Worm (Caenorhabditis elegans) whole organism, young adult: ENCODE results near the gene ZK632.11.

Source experiments
- B0035.1 ChIP-seq: sonication (generic microtip); optimal IDR thresholded peaks from 2 replicates; lab custom pipeline; 2016; ENCODE audit warnings: missing genetic modification characterization, mild to moderate bottlenecking, missing compliant biosample characterization, missing genotype, missing genetic modification reagents
- D2030.7 ChIP-seq: fragments of 200-800 bp; sonication (Bioruptor generic); IDR thresholded peaks from 2 replicates; pipeline ENCODE4 v1.3.6; 2022; ENCODE audit warnings: missing genetic modification reagents, missing genetic modification characterization, missing compliant biosample characterization
- F23B12.7 ChIP-seq: sonication (generic microtip); optimal IDR thresholded peaks from 2 replicates; lab custom pipeline; 2017; ENCODE audit warnings: missing genetic modification characterization, mild to moderate bottlenecking, missing compliant biosample characterization, antibody characterized with exemption, moderate library complexity; ENCODE audit not compliant: insufficient read depth
- F33H1.4 ChIP-seq: fragments of 200-800 bp; sonication (Bioruptor generic); IDR thresholded peaks from 2 replicates; pipeline ENCODE4 v1.3.6; 2022; ENCODE audit warnings: missing genetic modification reagents, missing genetic modification characterization, missing compliant biosample characterization
- F49E8.2 ChIP-seq: sonication (generic microtip); optimal IDR thresholded peaks from 3 replicates; lab custom pipeline; 2017; ENCODE audit warnings: missing genetic modification characterization, mild to moderate bottlenecking, missing compliant biosample characterization, antibody characterized with exemption, moderate library complexity; ENCODE audit not compliant: insufficient read depth
- F52B5.7 ChIP-seq: sonication (generic microtip); optimal IDR thresholded peaks from 2 replicates; lab custom pipeline; 2016; ENCODE audit warnings: mild to moderate bottlenecking, missing genetic modification characterization, missing compliant biosample characterization
- F57C9.4 ChIP-seq: sonication (generic microtip); optimal IDR thresholded peaks from 2 replicates; lab custom pipeline; 2017; ENCODE audit warnings: mild to moderate bottlenecking, missing genetic modification characterization, missing compliant biosample characterization
- K11D2.4 ChIP-seq: fragments of 200-800 bp; sonication (Bioruptor generic); IDR thresholded peaks from 2 replicates; pipeline ENCODE4 v1.3.6; 2022; ENCODE audit warnings: missing genetic modification reagents, missing genetic modification characterization, missing compliant biosample characterization
- K12H6.12 ChIP-seq: fragments of 200-800 bp; sonication (Bioruptor generic); optimal IDR thresholded peaks from 2 replicates; lab custom pipeline; 2018; ENCODE audit warnings: mild to moderate bottlenecking, missing genetic modification characterization, missing compliant biosample characterization
- Y67H2A.10 ChIP-seq: fragments of 200-800 bp; sonication (Bioruptor generic); conservative IDR thresholded peaks from 2 replicates; pipeline ENCODE4 v1.3.6; 2022; ENCODE audit warnings: missing genetic modification reagents, missing genetic modification characterization, missing compliant biosample characterization
- Y79H2A.3 ChIP-seq: fragments of 200-800 bp; sonication (Bioruptor generic); conservative IDR thresholded peaks from 2 replicates; pipeline ENCODE4 v1.3.6; 2022; ENCODE audit warnings: missing genetic modification reagents, missing genetic modification characterization, missing compliant biosample characterization
- aptf-2 ChIP-seq: fragments of 200-800 bp; sonication (Bioruptor generic); conservative IDR thresholded peaks from 2 replicates; pipeline ENCODE4 v1.3.6; 2022; ENCODE audit warnings: missing genetic modification reagents, missing genetic modification characterization, missing compliant biosample characterization
- aptf-3 ChIP-seq: fragments of 200-800 bp; sonication (Bioruptor generic); IDR thresholded peaks from 2 replicates; pipeline ENCODE4 v1.3.6; 2022; ENCODE audit warnings: missing genetic modification characterization, missing compliant biosample characterization
- attf-6 ChIP-seq: fragments of 200-800 bp; sonication (Bioruptor generic); IDR thresholded peaks from 2 replicates; pipeline ENCODE4 v1.3.6; 2022; ENCODE audit warnings: missing genetic modification reagents, missing genetic modification characterization, missing compliant biosample characterization
- bed-1 ChIP-seq: fragments of 200-800 bp; sonication (Bioruptor generic); IDR thresholded peaks from 2 replicates; pipeline ENCODE4 v1.3.6; 2022; ENCODE audit warnings: missing genetic modification reagents, missing genetic modification characterization, missing compliant biosample characterization
- cebp-1 ChIP-seq, 2 experiments: fragments of 200-800 bp in 1 of 2; sonication (Bioruptor generic) in 1 of 2; sonication (generic microtip) in 1 of 2; IDR thresholded peaks in 1 of 2; optimal IDR thresholded peaks in 1 of 2; 2 replicates each; pipeline versions ENCODE4 v1.3.6 to Lab custom; 2017 to 2022; ENCODE audit warnings: missing compliant biosample characterization in 2 of 2, missing genetic modification characterization in 2 of 2, mild to moderate bottlenecking in 1 of 2, missing genetic modification reagents in 1 of 2, moderate library complexity in 1 of 2
- ceh-100 ChIP-seq: fragments of 200-800 bp; sonication (Bioruptor generic); IDR thresholded peaks from 2 replicates; pipeline ENCODE4 v1.3.6; 2022; ENCODE audit warnings: missing genetic modification reagents, missing genetic modification characterization, missing compliant biosample characterization
- ceh-27 ChIP-seq: fragments of 200-800 bp; sonication (Bioruptor generic); optimal IDR thresholded peaks from 2 replicates; lab custom pipeline; 2018; ENCODE audit warnings: mild to moderate bottlenecking, missing genetic modification characterization, moderate library complexity, missing compliant biosample characterization
- die-1 ChIP-seq: sonication (generic microtip); optimal IDR thresholded peaks from 2 replicates; lab custom pipeline; 2016; ENCODE audit warnings: missing genotype, mild to moderate bottlenecking, missing genetic modification characterization, missing compliant biosample characterization
- dpff-1 ChIP-seq: sonication (generic microtip); optimal IDR thresholded peaks from 2 replicates; lab custom pipeline; 2017; ENCODE audit warnings: mild to moderate bottlenecking, missing genetic modification characterization, missing compliant biosample characterization
- efl-1 ChIP-seq: fragments of 150-350 bp; optimal IDR thresholded peaks from 2 replicates; lab custom pipeline; 2014; ENCODE audit warnings: missing biosample characterization, missing genetic modification reagents, missing genetic modification characterization
- egrh-3 ChIP-seq: fragments of 200-800 bp; sonication (Bioruptor generic); IDR thresholded peaks from 2 replicates; pipeline ENCODE4 v1.3.6; 2022; ENCODE audit warnings: missing genetic modification reagents, missing genetic modification characterization, missing compliant biosample characterization
- ekl-4 ChIP-seq: fragments of 200-800 bp; sonication (Bioruptor generic); IDR thresholded peaks from 2 replicates; pipeline ENCODE4 v1.3.6; 2022; ENCODE audit warnings: missing genetic modification reagents, missing genetic modification characterization, missing compliant biosample characterization
- hmg-20 ChIP-seq: fragments of 200-800 bp; sonication (Bioruptor generic); IDR thresholded peaks from 2 replicates; pipeline ENCODE4 v1.3.6; 2022; ENCODE audit warnings: missing genetic modification reagents, missing genetic modification characterization, missing compliant biosample characterization
- hsf-1 ChIP-seq: fragments of 200-800 bp; sonication (Bioruptor generic); IDR thresholded peaks from 2 replicates; pipeline ENCODE4 v1.3.6; 2022; ENCODE audit warnings: missing genetic modification reagents, missing genetic modification characterization, missing compliant biosample characterization
- let-607 ChIP-seq, 2 experiments: fragments of 200-800 bp in 1 of 2; sonication (Bioruptor generic) in 1 of 2; sonication (generic microtip) in 1 of 2; optimal IDR thresholded peaks; 2 replicates each; lab custom pipeline; 2016 to 2018; ENCODE audit warnings: mild to moderate bottlenecking in 2 of 2, missing compliant biosample characterization in 2 of 2, missing genetic modification characterization in 2 of 2, moderate library complexity in 2 of 2, missing genotype in 1 of 2
- lin-35 ChIP-seq, 3 experiments: fragments of 150-350 bp in 2 of 3; sonication (generic microtip) in 1 of 3; optimal IDR thresholded peaks; 2 replicates each; lab custom pipeline; 2014 to 2018; ENCODE audit warnings: missing biosample characterization in 3 of 3, missing genetic modification characterization in 3 of 3, missing genetic modification reagents in 3 of 3
- lin-40 ChIP-seq: sonication (generic microtip); optimal IDR thresholded peaks from 2 replicates; lab custom pipeline; 2016; ENCODE audit warnings: missing genetic modification characterization, mild to moderate bottlenecking, missing compliant biosample characterization, missing genotype, missing genetic modification reagents
- lin-54 ChIP-seq: fragments of 200-800 bp; sonication (Bioruptor generic); optimal IDR thresholded peaks from 2 replicates; lab custom pipeline; 2018; ENCODE audit warnings: mild to moderate bottlenecking, missing genetic modification characterization, missing compliant biosample characterization
- lsy-27 ChIP-seq: sonication (generic microtip); optimal IDR thresholded peaks from 2 replicates; lab custom pipeline; 2017; ENCODE audit warnings: missing genetic modification characterization, mild to moderate bottlenecking, missing compliant biosample characterization, antibody characterized with exemption, missing genotype, borderline replicate concordance; ENCODE audit not compliant: insufficient read depth
- madf-6 ChIP-seq: fragments of 200-800 bp; sonication (Bioruptor generic); IDR thresholded peaks from 2 replicates; pipeline ENCODE4 v1.3.6; 2022; ENCODE audit warnings: missing genetic modification reagents, missing genetic modification characterization, missing compliant biosample characterization
- mes-4 ChIP-seq: sonication (generic microtip); optimal IDR thresholded peaks from 2 replicates; lab custom pipeline; 2016; ENCODE audit warnings: missing genotype, missing genetic modification characterization, missing compliant biosample characterization
- nfyb-1 ChIP-seq: fragments of 200-800 bp; sonication (Bioruptor generic); IDR thresholded peaks from 2 replicates; pipeline ENCODE4 v1.3.6; 2022; ENCODE audit warnings: missing genetic modification reagents, missing genetic modification characterization, missing compliant biosample characterization
- nhr-90 ChIP-seq: sonication (generic microtip); optimal IDR thresholded peaks from 2 replicates; lab custom pipeline; 2016; ENCODE audit warnings: missing genotype, mild to moderate bottlenecking, missing genetic modification characterization, missing compliant biosample characterization
- pbrm-1 ChIP-seq: fragments of 200-800 bp; sonication (Bioruptor generic); IDR thresholded peaks from 2 replicates; pipeline ENCODE4 v1.3.6; 2022; ENCODE audit warnings: missing genetic modification reagents, missing genetic modification characterization, missing compliant biosample characterization
- pha-4 ChIP-seq: fragments of 150-350 bp; sonication (generic microtip); optimal IDR thresholded peaks from 2 replicates; lab custom pipeline; 2014; ENCODE audit warnings: missing biosample characterization, missing genetic modification reagents, missing genetic modification characterization
- rec-8 ChIP-seq, 2 experiments: sonication (generic microtip); optimal IDR thresholded peaks; 2 replicates each; lab custom pipeline; 2016; ENCODE audit warnings: mild to moderate bottlenecking in 2 of 2, missing genetic modification characterization in 2 of 2, missing genetic modification reagents in 2 of 2, missing genotype in 2 of 2, missing biosample characterization in 1 of 2, missing compliant biosample characterization in 1 of 2, moderate library complexity in 1 of 2
- snpc-1.3 ChIP-seq: sonication (generic microtip); optimal IDR thresholded peaks from 2 replicates; lab custom pipeline; 2017; ENCODE audit warnings: missing genetic modification characterization, mild to moderate bottlenecking, missing compliant biosample characterization, antibody characterized with exemption, moderate library complexity, missing genotype, missing genetic modification reagents; ENCODE audit not compliant: insufficient read depth
- somi-1 ChIP-seq: fragments of 200-800 bp; sonication (Bioruptor generic); optimal IDR thresholded peaks from 2 replicates; lab custom pipeline; 2018; ENCODE audit warnings: mild to moderate bottlenecking, missing genetic modification characterization, missing compliant biosample characterization
- tlf-1 ChIP-seq: fragments of 200-800 bp; sonication (Bioruptor generic); optimal IDR thresholded peaks from 2 replicates; lab custom pipeline; 2018; ENCODE audit warnings: mild to moderate bottlenecking, missing genetic modification characterization, missing compliant biosample characterization
- unc-130 ChIP-seq: sonication (generic microtip); optimal IDR thresholded peaks from 2 replicates; lab custom pipeline; 2016; ENCODE audit warnings: missing genetic modification reagents, missing genetic modification characterization, missing compliant biosample characterization
- zfh-2 ChIP-seq: fragments of 200-800 bp; sonication (Bioruptor generic); conservative IDR thresholded peaks from 2 replicates; pipeline ENCODE4 v1.3.6; 2022; ENCODE audit warnings: missing genetic modification reagents, missing genetic modification characterization, missing compliant biosample characterization
- ztf-18 ChIP-seq: sonication (generic microtip); optimal IDR thresholded peaks from 2 replicates; lab custom pipeline; 2016; ENCODE audit warnings: missing genotype, mild to moderate bottlenecking, missing genetic modification characterization, missing compliant biosample characterization
- ztf-26 ChIP-seq: sonication (generic microtip); optimal IDR thresholded peaks from 2 replicates; lab custom pipeline; 2017; ENCODE audit warnings: missing genetic modification characterization, missing compliant biosample characterization
- ztf-3 ChIP-seq: fragments of 200-800 bp; sonication (Bioruptor generic); optimal IDR thresholded peaks from 2 replicates; lab custom pipeline; 2018; ENCODE audit warnings: mild to moderate bottlenecking, missing genetic modification characterization, missing compliant biosample characterization

ZK632.11 gene

ce11 chrIII:9780665-9781304 lies 46.9 kb upstream of the ZK632.11 start, which contains the start of gene vha-1 (continued):
- 0 out of 2 replicates have a peak, but pooled peaks have one; percentile 38 for TF ChIP-seq cebp-1 (GFP tag; IDR thresholded peaks at IDR 0.05; lab: Robert Waterston, UW)
- TF ChIP-seq cebp-1 (tag; optimal IDR thresholded peaks at IDR 0.05; lab: Kevin White, UChicago), result peak; percentile 74
- TF ChIP-seq zfh-2, result peak; percentile 55; the same call in 1 of the 2 replicates
- peak; percentile 30 for TF ChIP-seq F49E8.2
- TF ChIP-seq pha-4, result peak; percentile 92
- peak; percentile 97 for TF ChIP-seq ekl-4 (GFP tag; lab: Robert Waterston, UW)
- peak; percentile 87 to 91 for TF ChIP-seq let-607 (tag; optimal IDR thresholded peaks at IDR 0.05; lab: Kevin White, UChicago)
- TF ChIP-seq rec-8 (tag; optimal IDR thresholded peaks at IDR 0.05; lab: Kevin White, UChicago), result no peak
- TF ChIP-seq bed-1 (GFP tag; lab: Robert Waterston, UW), result no peak
- no peak for TF ChIP-seq dpff-1 (tag; lab: Kevin White, UChicago)
- TF ChIP-seq egrh-3, result peak; percentile 26; the same call in 1 of the 2 replicates
- TF ChIP-seq K12H6.12 (tag; lab: Kevin White, UChicago), result peak; percentile 64
- no peak for TF ChIP-seq F52B5.7 (tag; lab: Kevin White, UChicago)
- TF ChIP-seq F23B12.7, result peak; percentile 54
- no peak for TF ChIP-seq aptf-3 (GFP tag; lab: Robert Waterston, UW)
- peak; percentile 38; the same call in 1 of the 2 replicates for TF ChIP-seq madf-6 (GFP tag; lab: Robert Waterston, UW)
- peak; percentile 76 for TF ChIP-seq lin-40 (tag; lab: Kevin White, UChicago)
- peak; percentile 40; the same call in 1 of the 2 replicates for TF ChIP-seq K11D2.4
- peak; percentile 47; the same call in 1 of the 2 replicates for TF ChIP-seq D2030.7 (GFP tag; lab: Robert Waterston, UW)
- peak; percentile 67 for TF ChIP-seq ztf-26 (tag; lab: Kevin White, UChicago)
- TF ChIP-seq ztf-3 (GFP tag; lab: Kevin White, UChicago), result no peak
- peak; percentile 34 for TF ChIP-seq F33H1.4 (GFP tag; lab: Robert Waterston, UW)
- TF ChIP-seq hmg-20, result no peak
- peak; percentile 70 for TF ChIP-seq lin-54 (GFP tag; lab: Kevin White, UChicago)
- peak; percentile 93 for TF ChIP-seq Y67H2A.10 (GFP tag; lab: Robert Waterston, UW)
- TF ChIP-seq hsf-1, result no peak
- TF ChIP-seq nfyb-1 (GFP tag; lab: Robert Waterston, UW), result peak; percentile 67; the same call in 1 of the 2 replicates
- no peak for TF ChIP-seq B0035.1 (tag; lab: Kevin White, UChicago)
- TF ChIP-seq ceh-27 (GFP tag; lab: Kevin White, UChicago), result peak; percentile 87
- peak; percentile 66 for TF ChIP-seq tlf-1 (GFP tag; lab: Kevin White, UChicago)
- TF ChIP-seq lin-35 (GFP tag; optimal IDR thresholded peaks at IDR 0.05; lab: Kevin White, UChicago), result peak in 1 of 3 experiments; percentile 55
- TF ChIP-seq aptf-2 (GFP tag; lab: Robert Waterston, UW), result no peak
- TF ChIP-seq F57C9.4 (tag; lab: Kevin White, UChicago), result no peak
- peak; percentile 63 for TF ChIP-seq pbrm-1 (GFP tag; lab: Robert Waterston, UW)
- TF ChIP-seq ztf-18 (tag; lab: Kevin White, UChicago), result peak; percentile 51
- TF ChIP-seq mes-4 (tag; lab: Kevin White, UChicago), result no peak
- TF ChIP-seq ceh-100 (GFP tag; lab: Robert Waterston, UW), result peak; percentile 77
- TF ChIP-seq attf-6 (GFP tag; lab: Robert Waterston, UW), result no peak
- peak; percentile 30 for TF ChIP-seq die-1 (tag; lab: Kevin White, UChicago)
- TF ChIP-seq lsy-27 (tag; lab: Kevin White, UChicago), result peak; percentile 43
- peak; percentile 76 for TF ChIP-seq nhr-90 (tag; lab: Kevin White, UChicago)
- TF ChIP-seq unc-130 (GFP tag; lab: Kevin White, UChicago), result no peak
- TF ChIP-seq Y79H2A.3, result no peak
- TF ChIP-seq somi-1, result peak; percentile 31
- peak; percentile 27 for TF ChIP-seq efl-1
- peak; percentile 0 for TF ChIP-seq snpc-1.3 (tag; lab: Kevin White, UChicago)
